Worm (Caenorhabditis elegans): ENCODE results near the gene W05B2.2.

DNA sequence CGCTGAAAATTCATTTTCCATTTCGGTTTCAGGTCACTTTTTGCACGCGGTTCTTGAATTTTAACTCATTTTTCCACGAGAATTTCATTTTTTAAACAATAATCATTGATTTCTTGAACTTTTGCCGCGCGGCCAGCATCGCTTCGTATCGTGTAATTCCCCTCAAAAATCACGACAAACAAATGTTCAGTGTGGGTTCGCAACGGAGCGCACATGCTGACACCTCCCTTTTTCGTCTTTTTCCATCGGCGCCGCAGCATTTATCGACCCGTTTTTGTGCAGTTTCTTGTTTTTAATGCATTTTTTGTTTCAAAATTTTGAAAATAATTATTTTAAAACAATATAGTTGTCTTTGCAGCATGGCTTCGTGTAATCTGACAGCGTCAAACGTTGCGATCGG is 36.1 kb downstream of the W05B2.2 start, which contains the start of gene M142.5:
- TF ChIP-seq him-1 (tag; optimal IDR thresholded peaks at IDR 0.05) = no peak
- TF ChIP-seq W03F9.2 (tag; optimal IDR thresholded peaks at IDR 0.05) = no peak
- no peak for TF ChIP-seq dao-5 (tag; optimal IDR thresholded peaks at IDR 0.05)
